Worm (Caenorhabditis elegans) whole organism, mixed stage, embryonic: ENCODE results near the gene faxc-2.

ENCODE experiments used
- M03D4.4 ChIP-seq: sonication (generic microtip); optimal IDR thresholded peaks from 2 replicates; lab custom pipeline; 2017; ENCODE audit warnings: mild to moderate bottlenecking, missing genetic modification characterization, missing compliant biosample characterization
- bed-3 ChIP-seq: fragments of 200-800 bp; sonication (Bioruptor generic); optimal IDR thresholded peaks from 3 replicates; lab custom pipeline; 2018; ENCODE audit warnings: mild to moderate bottlenecking, missing genetic modification characterization, moderate library complexity, missing compliant biosample characterization
- blmp-1 ChIP-seq: fragments of 150-350 bp; optimal IDR thresholded peaks from 2 replicates; lab custom pipeline; 2014; ENCODE audit warnings: missing biosample characterization, missing genetic modification characterization
- ceh-39 ChIP-seq: fragments of 150-350 bp; optimal IDR thresholded peaks from 2 replicates; lab custom pipeline; 2014; ENCODE audit warnings: missing biosample characterization, missing genetic modification characterization
- ceh-43 ChIP-seq: fragments of 200-800 bp; sonication (Bioruptor generic); optimal IDR thresholded peaks from 2 replicates; lab custom pipeline; 2018; ENCODE audit warnings: mild to moderate bottlenecking, missing genetic modification characterization, moderate library complexity, missing compliant biosample characterization
- ces-1 ChIP-seq: fragments of 150-350 bp; optimal IDR thresholded peaks from 2 replicates; lab custom pipeline; 2014; ENCODE audit warnings: missing biosample characterization, missing genetic modification reagents, missing genetic modification characterization
- cnd-1 ChIP-seq: fragments of 200-800 bp; sonication (Bioruptor generic); optimal IDR thresholded peaks from 2 replicates; lab custom pipeline; 2018; ENCODE audit warnings: mild to moderate bottlenecking, missing genetic modification characterization, missing compliant biosample characterization
- drap-1 ChIP-seq: fragments of 200-800 bp; sonication (Bioruptor generic); optimal IDR thresholded peaks from 3 replicates; lab custom pipeline; 2018; ENCODE audit warnings: mild to moderate bottlenecking, missing genetic modification characterization, missing compliant biosample characterization
- elt-1 ChIP-seq: sonication (generic microtip); optimal IDR thresholded peaks from 2 replicates; lab custom pipeline; 2017; ENCODE audit warnings: missing genetic modification characterization, mild to moderate bottlenecking, missing compliant biosample characterization, antibody characterized with exemption, moderate library complexity, borderline replicate concordance; ENCODE audit not compliant: insufficient read depth
- elt-3 ChIP-seq: fragments of 150-350 bp; optimal IDR thresholded peaks from 2 replicates; lab custom pipeline; 2014; ENCODE audit warnings: missing biosample characterization, missing genetic modification characterization
- flh-1 ChIP-seq: fragments of 200-800 bp; sonication (Bioruptor generic); optimal IDR thresholded peaks from 2 replicates; lab custom pipeline; 2018; ENCODE audit warnings: mild to moderate bottlenecking, missing genetic modification characterization, moderate library complexity, missing compliant biosample characterization
- ham-2 ChIP-seq: fragments of 200-800 bp; sonication (Bioruptor generic); optimal IDR thresholded peaks from 2 replicates; lab custom pipeline; 2018; ENCODE audit warnings: mild to moderate bottlenecking, missing genetic modification characterization, missing compliant biosample characterization
- hlh-1 ChIP-seq: fragments of 150-350 bp; optimal IDR thresholded peaks from 2 replicates; lab custom pipeline; 2014; ENCODE audit warnings: missing biosample characterization, missing genetic modification reagents, missing genetic modification characterization
- lin-13 ChIP-seq: fragments of 150-350 bp; optimal IDR thresholded peaks from 2 replicates; lab custom pipeline; 2014; ENCODE audit warnings: missing biosample characterization, missing genetic modification characterization
- lin-32 ChIP-seq: fragments of 200-800 bp; sonication (Bioruptor generic); optimal IDR thresholded peaks from 2 replicates; lab custom pipeline; 2018; ENCODE audit warnings: mild to moderate bottlenecking, missing genetic modification characterization, missing compliant biosample characterization
- mab-5 ChIP-seq: fragments of 150-350 bp; optimal IDR thresholded peaks from 2 replicates; lab custom pipeline; 2014; ENCODE audit warnings: missing biosample characterization, missing genetic modification characterization
- mep-1 ChIP-seq: fragments of 150-350 bp; optimal IDR thresholded peaks from 2 replicates; lab custom pipeline; 2017; ENCODE audit warnings: missing biosample characterization, missing genetic modification reagents, missing genetic modification characterization, inconsistent platforms
- mls-2 ChIP-seq: sonication (generic microtip); optimal IDR thresholded peaks from 2 replicates; lab custom pipeline; 2016; ENCODE audit warnings: mild to moderate bottlenecking, missing genetic modification characterization, moderate library complexity, missing compliant biosample characterization
- nhr-12 ChIP-seq: fragments of 150-350 bp; optimal IDR thresholded peaks from 2 replicates; lab custom pipeline; 2014; ENCODE audit warnings: missing biosample characterization, missing genetic modification characterization
- nhr-2 ChIP-seq: fragments of 150-350 bp; optimal IDR thresholded peaks from 2 replicates; lab custom pipeline; 2014; ENCODE audit warnings: missing biosample characterization, missing genetic modification characterization
- nhr-28 ChIP-seq: fragments of 150-350 bp; optimal IDR thresholded peaks from 2 replicates; lab custom pipeline; 2014; ENCODE audit warnings: missing biosample characterization, missing genetic modification characterization
- pha-4 ChIP-seq: fragments of 150-350 bp; optimal IDR thresholded peaks from 2 replicates; lab custom pipeline; 2018; ENCODE audit warnings: missing biosample characterization, missing genetic modification reagents, missing genetic modification characterization
- sem-2 ChIP-seq: fragments of 200-800 bp; sonication (Bioruptor generic); optimal IDR thresholded peaks from 2 replicates; lab custom pipeline; 2018; ENCODE audit warnings: mild to moderate bottlenecking, missing genetic modification characterization, missing compliant biosample characterization
- snpc-4 ChIP-seq: fragments of 150-350 bp; optimal IDR thresholded peaks from 2 replicates; lab custom pipeline; 2014; ENCODE audit warnings: missing biosample characterization, missing genetic modification characterization
- tbx-8 ChIP-seq: fragments of 200-800 bp; sonication (Bioruptor generic); optimal IDR thresholded peaks from 2 replicates; lab custom pipeline; 2018; ENCODE audit warnings: mild to moderate bottlenecking, missing genetic modification characterization, moderate library complexity, missing compliant biosample characterization
- unc-120 ChIP-seq: sonication (generic microtip); optimal IDR thresholded peaks from 2 replicates; lab custom pipeline; 2017; ENCODE audit warnings: missing genetic modification characterization, missing compliant biosample characterization; ENCODE audit not compliant: poor library complexity, severe bottlenecking
- unc-39 ChIP-seq: fragments of 150-350 bp; optimal IDR thresholded peaks from 2 replicates; lab custom pipeline; 2014; ENCODE audit warnings: missing biosample characterization, missing genetic modification characterization
- unc-62 ChIP-seq: fragments of 150-350 bp; optimal IDR thresholded peaks from 2 replicates; lab custom pipeline; 2014; ENCODE audit warnings: missing biosample characterization, missing genetic modification reagents, missing genetic modification characterization
- zip-8 ChIP-seq: fragments of 150-350 bp; optimal IDR thresholded peaks from 2 replicates; lab custom pipeline; 2014; ENCODE audit warnings: missing biosample characterization, missing genetic modification characterization

faxc-2 gene

DNA sequence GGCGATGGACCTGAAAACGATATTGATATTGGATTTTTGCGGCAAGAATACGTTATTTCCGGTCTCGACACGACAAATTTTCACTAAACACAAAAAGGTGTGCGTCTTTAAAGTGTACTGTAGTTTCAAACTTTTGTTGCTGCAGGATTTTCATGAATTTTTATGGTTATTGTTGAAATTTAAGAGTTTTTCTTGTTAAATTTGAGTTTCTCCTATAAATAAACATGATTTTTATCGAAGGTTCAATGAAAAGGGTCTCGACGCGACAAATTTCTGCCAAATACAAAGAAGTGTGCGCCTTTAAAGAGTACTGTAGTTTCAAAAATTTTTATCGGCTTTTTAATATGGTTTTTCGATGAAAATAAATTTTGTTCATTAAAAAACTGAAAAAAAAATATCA lies 30.9 kb downstream of the faxc-2 start:
- TF ChIP-seq zip-8 (tag; lab: Kevin White, UChicago) (no peak), hlh-1 (tag; lab: Kevin White, UChicago) (no peak), cnd-1 (tag; lab: Kevin White, UChicago) (no peak), elt-3 (no peak), nhr-2 (tag; lab: Kevin White, UChicago) (no peak), bed-3 (no peak), tbx-8 (GFP tag; lab: Kevin White, UChicago) (no peak), unc-120 (tag; lab: Kevin White, UChicago) (no peak), nhr-12 (no peak), ham-2 (GFP tag; lab: Kevin White, UChicago) (no peak), flh-1 (no peak)

DNA sequence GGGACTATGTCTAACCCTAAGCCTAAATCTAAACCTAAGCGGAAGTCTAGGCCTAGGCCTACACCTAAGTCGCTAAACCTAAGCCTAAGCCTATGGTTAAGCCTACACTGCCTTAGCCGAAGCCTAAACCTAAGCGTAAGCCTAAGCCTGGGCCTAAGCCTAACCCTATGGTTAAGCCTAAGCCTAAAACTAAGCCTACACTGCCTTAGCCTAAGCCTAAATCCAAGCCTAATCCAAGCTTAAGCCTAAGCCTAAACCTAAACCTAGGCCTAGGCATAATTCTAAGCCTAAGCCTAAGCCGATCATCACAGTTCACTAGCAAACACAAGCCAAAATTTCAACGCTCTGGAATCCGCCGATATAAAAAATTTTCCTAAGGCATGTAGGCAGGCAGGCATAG lies 32.2 kb downstream of the faxc-2 start:
- no peak for TF ChIP-seq zip-8 (tag; lab: Kevin White, UChicago)
- TF ChIP-seq nhr-12: no peak
- TF ChIP-seq elt-3: no peak
- TF ChIP-seq elt-1 (tag; lab: Kevin White, UChicago): no peak
- no peak for TF ChIP-seq drap-1 (GFP tag; lab: Kevin White, UChicago)
- TF ChIP-seq blmp-1 (tag; lab: Kevin White, UChicago): no peak
- no peak for TF ChIP-seq tbx-8 (GFP tag; lab: Kevin White, UChicago)
- TF ChIP-seq snpc-4 (tag; lab: Kevin White, UChicago): no peak
- TF ChIP-seq ces-1 (GFP tag; lab: Kevin White, UChicago): no peak
- TF ChIP-seq ceh-39 (tag; lab: Kevin White, UChicago): no peak
- TF ChIP-seq mls-2 (tag; lab: Kevin White, UChicago): no peak
- TF ChIP-seq mep-1 (tag; lab: Kevin White, UChicago): no peak
- TF ChIP-seq nhr-28 (tag; lab: Kevin White, UChicago): no peak
- TF ChIP-seq cnd-1 (tag; lab: Kevin White, UChicago): no peak
- no peak for TF ChIP-seq lin-32 (GFP tag; lab: Kevin White, UChicago)
- TF ChIP-seq sem-2 (GFP tag; lab: Kevin White, UChicago): no peak
- TF ChIP-seq M03D4.4 (tag; lab: Kevin White, UChicago): no peak
- TF ChIP-seq bed-3: no peak
- TF ChIP-seq pha-4: no peak

DNA sequence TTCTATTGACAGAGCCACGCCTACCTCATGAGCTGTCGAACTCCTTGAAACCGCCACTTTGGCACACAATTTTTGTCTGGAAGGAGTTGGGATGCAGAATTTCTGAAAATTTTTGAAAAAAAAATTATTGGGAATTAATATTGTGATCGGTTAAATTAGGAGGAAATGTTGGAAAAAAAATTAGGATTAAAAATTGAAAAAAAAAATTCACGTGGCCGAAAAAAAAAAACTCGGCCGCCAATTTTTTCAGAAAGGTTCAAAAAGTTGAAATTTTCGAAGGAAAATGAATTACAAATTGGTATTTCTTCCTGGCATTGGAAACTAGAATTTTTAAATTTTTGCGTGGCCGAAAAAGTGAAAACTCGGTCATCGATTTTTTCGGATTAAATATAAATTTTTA lies 47.0 kb downstream of the faxc-2 start, which contains the start of gene dmsr-3:
dmsr-3 (minus strand) TSS at position 101 of the 400 bp plus-strand sequence.
- no peak for TF ChIP-seq blmp-1 (tag; lab: Kevin White, UChicago)
- TF ChIP-seq nhr-12: no peak
- TF ChIP-seq mep-1 (tag; lab: Kevin White, UChicago): no peak
- no peak for TF ChIP-seq nhr-28 (tag; lab: Kevin White, UChicago)
- no peak for TF ChIP-seq ceh-39 (tag; lab: Kevin White, UChicago)
- no peak for TF ChIP-seq ceh-43
- no peak for TF ChIP-seq unc-39
- TF ChIP-seq mab-5 (tag; lab: Kevin White, UChicago): no peak
- TF ChIP-seq lin-13 (tag; lab: Kevin White, UChicago): no peak
- no peak for TF ChIP-seq cnd-1 (tag; lab: Kevin White, UChicago)
- no peak for TF ChIP-seq M03D4.4 (tag; lab: Kevin White, UChicago)
- TF ChIP-seq unc-62: no peak
- no peak for TF ChIP-seq flh-1
- no peak for TF ChIP-seq sem-2 (GFP tag; lab: Kevin White, UChicago)
- TF ChIP-seq hlh-1 (tag; lab: Kevin White, UChicago): no peak
- TF ChIP-seq, all 35 proteins: peak for 0
